Worm (Caenorhabditis elegans) whole organism, L3 larva: ENCODE results near the gene otpl-2.

Experiments
- R02D3.7 ChIP-seq: fragments of 150-350 bp; optimal IDR thresholded peaks from 2 replicates; lab custom pipeline; 2014; ENCODE audit warnings: missing biosample characterization, missing genetic modification characterization
- ceh-16 ChIP-seq: sonication (generic microtip); optimal IDR thresholded peaks from 2 replicates; lab custom pipeline; 2017; ENCODE audit warnings: missing biosample characterization, missing genetic modification characterization
- daf-12 ChIP-seq: fragments of 150-350 bp; optimal IDR thresholded peaks from 2 replicates; lab custom pipeline; 2014; ENCODE audit warnings: missing biosample characterization, missing genetic modification reagents, missing genetic modification characterization
- egl-27 ChIP-seq: sonication (generic microtip); optimal IDR thresholded peaks from 4 replicates; lab custom pipeline; 2017; ENCODE audit warnings: missing biosample characterization, missing genetic modification reagents, missing genetic modification characterization
- fkh-10 ChIP-seq: sonication (generic microtip); optimal IDR thresholded peaks from 2 replicates; lab custom pipeline; 2017; ENCODE audit warnings: missing biosample characterization, missing genetic modification reagents, missing genetic modification characterization
- fos-1 ChIP-seq: fragments of 150-350 bp; optimal IDR thresholded peaks from 2 replicates; lab custom pipeline; 2014; ENCODE audit warnings: missing biosample characterization, missing genetic modification characterization
- mml-1 ChIP-seq: fragments of 150-350 bp; sonication (generic microtip); optimal IDR thresholded peaks from 3 replicates; lab custom pipeline; 2014; ENCODE audit warnings: missing biosample characterization, missing genetic modification characterization
- nhr-12 ChIP-seq: fragments of 150-350 bp; optimal IDR thresholded peaks from 2 replicates; lab custom pipeline; 2014; ENCODE audit warnings: missing biosample characterization, missing genetic modification characterization
- nhr-237 ChIP-seq: fragments of 150-350 bp; optimal IDR thresholded peaks from 2 replicates; lab custom pipeline; 2014; ENCODE audit warnings: missing biosample characterization, missing genetic modification characterization
- nhr-43 ChIP-seq: sonication (generic microtip); optimal IDR thresholded peaks from 2 replicates; lab custom pipeline; 2016; ENCODE audit warnings: mild to moderate bottlenecking, missing genetic modification characterization, missing compliant biosample characterization; ENCODE audit not compliant: poor library complexity, severe bottlenecking
- nhr-77 ChIP-seq: fragments of 150-350 bp; optimal IDR thresholded peaks from 2 replicates; lab custom pipeline; 2014; ENCODE audit warnings: missing biosample characterization, missing genetic modification characterization
- pha-4 ChIP-seq: fragments of 150-350 bp; optimal IDR thresholded peaks from 2 replicates; lab custom pipeline; 2014; ENCODE audit warnings: missing biosample characterization, missing genetic modification reagents, missing genetic modification characterization
- skn-1 ChIP-seq: fragments of 150-350 bp; optimal IDR thresholded peaks from 2 replicates; lab custom pipeline; 2014; ENCODE audit warnings: missing biosample characterization, missing genetic modification characterization
- unc-62 ChIP-seq: fragments of 150-350 bp; sonication (generic microtip); optimal IDR thresholded peaks from 4 replicates; lab custom pipeline; 2014; ENCODE audit warnings: missing biosample characterization, missing genetic modification reagents, missing genetic modification characterization

- TF ChIP-seq nhr-77 (tag; lab: Kevin White, UChicago), result no peak
- no peak for TF ChIP-seq daf-12 (tag; lab: Kevin White, UChicago)
- TF ChIP-seq ceh-16 (tag; lab: Kevin White, UChicago), result no peak
- TF ChIP-seq R02D3.7 (tag; lab: Kevin White, UChicago), result no peak
- no peak for TF ChIP-seq egl-27 (tag; lab: Kevin White, UChicago)
- no peak for TF ChIP-seq pha-4 (tag; lab: Kevin White, UChicago)
- TF ChIP-seq skn-1 (tag; lab: Kevin White, UChicago), result no peak
- no peak for TF ChIP-seq unc-62 (GFP tag; lab: Kevin White, UChicago)
- TF ChIP-seq mml-1 (tag; lab: Kevin White, UChicago), result no peak
- TF ChIP-seq nhr-43 (tag; lab: Kevin White, UChicago), result no peak
- TF ChIP-seq fos-1, result no peak
- no peak for TF ChIP-seq nhr-237 (tag; lab: Kevin White, UChicago)
- no peak for TF ChIP-seq fkh-10
- TF ChIP-seq nhr-12, result no peak
Measured at ce11 chrV:4029627-4030026, 43.9 kb upstream of the otpl-2 start.
